Fruit fly (Drosophila melanogaster) whole organism, prepupa: Measurements from ENCODE around the gene p130CAS.

ENCODE experiments used
- Blimp-1 ChIP-seq: fragments of 200-800 bp; sonication (Bioruptor generic); optimal IDR thresholded peaks from 3 replicates; lab custom pipeline; 2017; ENCODE audit warnings: missing biosample characterization, missing genetic modification characterization, mild to moderate bottlenecking, moderate library complexity, missing genetic modification reagents
- CG10669 ChIP-seq: fragments of 200-800 bp; sonication (Bioruptor generic); optimal IDR thresholded peaks from 3 replicates; lab custom pipeline; 2018; ENCODE audit warnings: missing biosample characterization, mild to moderate bottlenecking, missing genetic modification characterization, moderate library complexity
- CG11294 ChIP-seq: fragments of 200-800 bp; sonication (Bioruptor generic); IDR thresholded peaks from 2 replicates; pipeline ENCODE4 v1.3.6; 2022; ENCODE audit warnings: missing biosample characterization, missing genetic modification characterization
- CG11762 ChIP-seq: fragments of 200-800 bp; sonication (Bioruptor generic); optimal IDR thresholded peaks from 3 replicates; lab custom pipeline; 2016; ENCODE audit warnings: missing biosample characterization, missing genetic modification characterization; ENCODE audit not compliant: insufficient read depth
- CG15336 ChIP-seq: fragments of 200-800 bp; sonication (Bioruptor generic); IDR thresholded peaks from 2 replicates; pipeline ENCODE4 v1.3.6; 2022; ENCODE audit warnings: missing biosample characterization, missing genetic modification characterization
- CG16779 ChIP-seq: fragments of 200-800 bp; sonication (Bioruptor generic); optimal IDR thresholded peaks from 3 replicates; lab custom pipeline; 2017; ENCODE audit warnings: missing biosample characterization, mild to moderate bottlenecking, missing genetic modification characterization
- CG32006 ChIP-seq: fragments of 200-800 bp; sonication (Bioruptor generic); optimal IDR thresholded peaks from 3 replicates; lab custom pipeline; 2017; ENCODE audit warnings: missing biosample characterization, mild to moderate bottlenecking, missing genetic modification characterization
- CG3919 ChIP-seq: fragments of 200-800 bp; sonication (Bioruptor generic); optimal IDR thresholded peaks from 3 replicates; lab custom pipeline; 2016; ENCODE audit warnings: missing biosample characterization, missing genetic modification characterization
- CG6808 ChIP-seq: fragments of 200-800 bp; sonication (Bioruptor generic); optimal IDR thresholded peaks from 3 replicates; lab custom pipeline; 2017; ENCODE audit warnings: missing biosample characterization, missing genetic modification characterization, mild to moderate bottlenecking, moderate library complexity, missing genetic modification reagents
- CG6854 ChIP-seq: fragments of 200-800 bp; sonication (Bioruptor generic); optimal IDR thresholded peaks from 2 replicates; lab custom pipeline; 2017; ENCODE audit warnings: missing biosample characterization, mild to moderate bottlenecking, missing genetic modification characterization
- CG9139 ChIP-seq: fragments of 200-800 bp; sonication (Bioruptor generic); optimal IDR thresholded peaks from 3 replicates; lab custom pipeline; 2017; ENCODE audit warnings: missing biosample characterization, mild to moderate bottlenecking, missing genetic modification characterization
- Eip75B ChIP-seq: fragments of 200-800 bp; sonication (Bioruptor generic); optimal IDR thresholded peaks from 3 replicates; lab custom pipeline; 2016; ENCODE audit warnings: missing biosample characterization, missing genetic modification characterization
- Eip78C ChIP-seq: fragments of 200-800 bp; sonication (Bioruptor generic); peaks from one replicate; lab custom pipeline; 2016; ENCODE audit warnings: missing biosample characterization, missing genetic modification characterization
- Ets21C ChIP-seq: fragments of 200-800 bp; sonication (Bioruptor generic); optimal IDR thresholded peaks from 3 replicates; lab custom pipeline; 2016; ENCODE audit warnings: missing biosample characterization, missing genetic modification characterization
- Hr4 ChIP-seq: fragments of 200-800 bp; sonication (Bioruptor generic); optimal IDR thresholded peaks from 3 replicates; lab custom pipeline; 2016; ENCODE audit warnings: missing biosample characterization, missing genetic modification characterization
- Lpt ChIP-seq: fragments of 200-800 bp; sonication (Bioruptor generic); optimal IDR thresholded peaks from 3 replicates; lab custom pipeline; 2016; ENCODE audit warnings: missing biosample characterization, missing genetic modification characterization
- Met ChIP-seq: fragments of 200-800 bp; sonication (Bioruptor generic); optimal IDR thresholded peaks from 3 replicates; lab custom pipeline; 2016; ENCODE audit warnings: missing biosample characterization, missing genetic modification characterization
- OdsH ChIP-seq: fragments of 200-800 bp; sonication (Bioruptor generic); optimal IDR thresholded peaks from 3 replicates; lab custom pipeline; 2016; ENCODE audit warnings: missing biosample characterization, missing genetic modification characterization
- Smox ChIP-seq: fragments of 200-800 bp; sonication (Bioruptor generic); optimal IDR thresholded peaks from 3 replicates; lab custom pipeline; 2016; ENCODE audit warnings: missing biosample characterization, missing genetic modification characterization
- Sox102F ChIP-seq: fragments of 200-800 bp; sonication (Bioruptor generic); optimal IDR thresholded peaks from 2 replicates; lab custom pipeline; 2016; ENCODE audit warnings: missing biosample characterization, mild to moderate bottlenecking, missing genetic modification characterization
- Sox14 ChIP-seq: fragments of 200-800 bp; sonication (Bioruptor generic); optimal IDR thresholded peaks from 3 replicates; lab custom pipeline; 2016; ENCODE audit warnings: missing biosample characterization, missing genetic modification characterization
- achi ChIP-seq: fragments of 200-800 bp; sonication (Bioruptor generic); optimal IDR thresholded peaks from 3 replicates; lab custom pipeline; 2016; ENCODE audit warnings: missing biosample characterization, missing genetic modification characterization
- cyc ChIP-seq: fragments of 200-800 bp; sonication (Bioruptor generic); optimal IDR thresholded peaks from 3 replicates; lab custom pipeline; 2016; ENCODE audit warnings: missing biosample characterization, missing genetic modification characterization
- dac ChIP-seq: fragments of 200-800 bp; sonication (Bioruptor generic); optimal IDR thresholded peaks from 2 replicates; lab custom pipeline; 2017; ENCODE audit warnings: missing biosample characterization, mild to moderate bottlenecking, missing genetic modification characterization
- dsx ChIP-seq: fragments of 200-800 bp; optimal IDR thresholded peaks from 3 replicates; lab custom pipeline; 2019; ENCODE audit warnings: missing biosample characterization, mild to moderate bottlenecking, missing genetic modification characterization, moderate library complexity; ENCODE audit not compliant: poor library complexity, severe bottlenecking
- fd59A ChIP-seq: fragments of 200-800 bp; sonication (Bioruptor generic); optimal IDR thresholded peaks from 2 replicates; lab custom pipeline; 2017; ENCODE audit warnings: missing biosample characterization, mild to moderate bottlenecking, missing genetic modification characterization, missing genetic modification reagents
- lz ChIP-seq: fragments of 200-800 bp; sonication (Bioruptor generic); optimal IDR thresholded peaks from 3 replicates; lab custom pipeline; 2016; ENCODE audit warnings: missing biosample characterization, missing genetic modification characterization
- salr ChIP-seq, 2 experiments: fragments of 200-800 bp; sonication (Bioruptor generic); optimal IDR thresholded peaks; 3 replicates each; lab custom pipeline; 2016 to 2018; ENCODE audit warnings: missing biosample characterization in 2 of 2, missing genetic modification characterization in 2 of 2, mild to moderate bottlenecking in 1 of 2
- spab ChIP-seq: fragments of 200-800 bp; sonication (Bioruptor generic); optimal IDR thresholded peaks from 2 replicates; lab custom pipeline; 2017; ENCODE audit warnings: missing biosample characterization, mild to moderate bottlenecking, missing genetic modification characterization, missing genetic modification reagents
- ss ChIP-seq, 2 experiments: fragments of 200-800 bp; sonication (Bioruptor generic); optimal IDR thresholded peaks; 2 replicates in 1 of 2; 3 replicates in 1 of 2; lab custom pipeline; 2017 to 2018; ENCODE audit warnings: mild to moderate bottlenecking in 2 of 2, missing biosample characterization in 2 of 2, missing genetic modification characterization in 2 of 2, moderate library complexity in 1 of 2
- svp ChIP-seq: fragments of 200-800 bp; sonication (Bioruptor generic); peaks from one replicate; lab custom pipeline; 2016; ENCODE audit warnings: missing biosample characterization, missing genetic modification characterization
- vri ChIP-seq: fragments of 200-800 bp; sonication (Bioruptor generic); optimal IDR thresholded peaks from 3 replicates; lab custom pipeline; 2016; ENCODE audit warnings: missing biosample characterization, mild to moderate bottlenecking, missing genetic modification characterization

p130CAS gene

dm6 chr3L:139574-140567 is 12.8 kb upstream of the p130CAS start (continued):
- TF ChIP-seq salr (GFP tag; optimal IDR thresholded peaks at IDR 0.05; lab: Kevin White, UChicago): no peak
- no peak for TF ChIP-seq CG15336
- no peak for TF ChIP-seq Blimp-1 (GFP tag; lab: Kevin White, UChicago)
- no peak for TF ChIP-seq lz (GFP tag; lab: Kevin White, UChicago)
- no peak for TF ChIP-seq Lpt
- TF ChIP-seq CG16779 (tag; lab: Kevin White, UChicago): no peak
- no peak for TF ChIP-seq Hr4 (GFP tag; lab: Kevin White, UChicago)
- TF ChIP-seq OdsH: no peak
- no peak for TF ChIP-seq CG11762 (GFP tag; lab: Kevin White, UChicago)
- no peak for TF ChIP-seq Ets21C
- no peak for TF ChIP-seq CG9139 (GFP tag; lab: Kevin White, UChicago)
- TF ChIP-seq cyc (GFP tag; lab: Kevin White, UChicago): peak; percentile 15
- no peak for TF ChIP-seq spab
- peak; percentile 49 for TF ChIP-seq Met
- TF ChIP-seq fd59A (GFP tag; lab: Kevin White, UChicago): no peak
- peak; percentile 26 for TF ChIP-seq Sox102F (GFP tag; lab: Kevin White, UChicago)
- TF ChIP-seq Sox14: no peak
- peak; percentile 15 for TF ChIP-seq CG3919
- peak; percentile 88 for TF ChIP-seq svp (GFP tag; lab: Kevin White, UChicago)
- no peak for TF ChIP-seq CG32006 (GFP tag; lab: Kevin White, UChicago)
- peak; percentile 43 for TF ChIP-seq vri (GFP tag; lab: Kevin White, UChicago)
- TF ChIP-seq CG10669 (GFP tag; lab: Kevin White, UChicago): no peak
- peak; percentile 76 for TF ChIP-seq Eip78C (GFP tag; lab: Kevin White, UChicago)
- peak in 1 of 2 experiments; percentile 24 for TF ChIP-seq ss (GFP tag; optimal IDR thresholded peaks at IDR 0.05; lab: Kevin White, UChicago)
- TF ChIP-seq achi (GFP tag; lab: Kevin White, UChicago): peak; percentile 2
- TF ChIP-seq CG6808 (GFP tag; lab: Kevin White, UChicago): peak; percentile 13
- TF ChIP-seq Eip75B (GFP tag; lab: Kevin White, UChicago): peak; percentile 15
- TF ChIP-seq CG11294 (GFP tag; lab: Robert Waterston, UW): no peak
- TF ChIP-seq dsx (GFP tag; lab: Kevin White, UChicago): peak; percentile 66
- TF ChIP-seq Smox (GFP tag; lab: Kevin White, UChicago): no peak
- no peak for TF ChIP-seq dac (GFP tag; lab: Kevin White, UChicago)

dm6 chr3L:140838-141559 is 11.7 kb upstream of the p130CAS start:
- peak in 1 of 2 experiments; percentile 8 for TF ChIP-seq ss (GFP tag; optimal IDR thresholded peaks at IDR 0.05; lab: Kevin White, UChicago)
- TF ChIP-seq Lpt: peak; percentile 15
- TF ChIP-seq dsx (GFP tag; lab: Kevin White, UChicago): peak; percentile 58
- TF ChIP-seq CG6808 (GFP tag; lab: Kevin White, UChicago): peak; percentile 15
- no peak for TF ChIP-seq dac (GFP tag; lab: Kevin White, UChicago)
- peak; percentile 49 for TF ChIP-seq Eip78C (GFP tag; lab: Kevin White, UChicago)
- TF ChIP-seq Sox14: peak; percentile 8
- peak; percentile 94 for TF ChIP-seq Blimp-1 (GFP tag; lab: Kevin White, UChicago)
- peak; percentile 72 for TF ChIP-seq CG6854 (GFP tag; lab: Kevin White, UChicago)
- TF ChIP-seq Sox102F (GFP tag; lab: Kevin White, UChicago): no peak
- peak; percentile 42 for TF ChIP-seq svp (GFP tag; lab: Kevin White, UChicago)
